Worm (Caenorhabditis elegans) whole organism, L1 larva: ENCODE data around the gene F22B3.10.
"Not testable (repeated sequence)": the region's sequence is repeated elsewhere in the genome, so short reads cannot be mapped to it uniquely, and the experiment has no call there.

Experiments used
- alr-1 ChIP-seq: fragments of 200-800 bp; sonication (Bioruptor generic); optimal IDR thresholded peaks from 2 replicates; lab custom pipeline; 2018; ENCODE audit warnings: borderline replicate concordance, mild to moderate bottlenecking, missing genetic modification characterization, missing compliant biosample characterization
- blmp-1 ChIP-seq: fragments of 150-350 bp; optimal IDR thresholded peaks from 2 replicates; lab custom pipeline; 2014; ENCODE audit warnings: missing biosample characterization, missing genetic modification characterization
- ceh-90 ChIP-seq: sonication (generic microtip); optimal IDR thresholded peaks from 2 replicates; lab custom pipeline; 2016; ENCODE audit warnings: missing genetic modification characterization, missing compliant biosample characterization
- ces-1 ChIP-seq: fragments of 150-350 bp; optimal IDR thresholded peaks from 2 replicates; lab custom pipeline; 2014; ENCODE audit warnings: missing biosample characterization, missing genetic modification reagents, missing genetic modification characterization
- dpl-1 ChIP-seq, 3 experiments: fragments of 150-350 bp in 2 of 3; sonication (generic microtip) in 1 of 3; optimal IDR thresholded peaks; 2 replicates each; lab custom pipeline; 2014 to 2017; ENCODE audit warnings: missing biosample characterization in 3 of 3, missing genetic modification characterization in 3 of 3, missing genetic modification reagents in 3 of 3
- efl-1 ChIP-seq, 4 experiments: fragments of 150-350 bp; optimal IDR thresholded peaks in 3 of 4; peaks in 1 of 4; 1 replicate in 1 of 4; 2 replicates in 3 of 4; lab custom pipeline; 2014; ENCODE audit warnings: missing biosample characterization in 2 of 4, missing genetic modification characterization in 2 of 4, missing genetic modification reagents in 2 of 4
- fkh-8 ChIP-seq: sonication (generic microtip); optimal IDR thresholded peaks from 2 replicates; lab custom pipeline; 2016; ENCODE audit warnings: mild to moderate bottlenecking, missing genetic modification characterization, missing compliant biosample characterization
- fos-1 ChIP-seq: fragments of 150-350 bp; optimal IDR thresholded peaks from 2 replicates; lab custom pipeline; 2014; ENCODE audit warnings: missing biosample characterization, missing genetic modification characterization
- lin-13 ChIP-seq: fragments of 150-350 bp; optimal IDR thresholded peaks from 2 replicates; lab custom pipeline; 2014; ENCODE audit warnings: missing biosample characterization, missing genetic modification reagents, missing genetic modification characterization
- lin-14 ChIP-seq: fragments of 200-800 bp; sonication (Bioruptor generic); optimal IDR thresholded peaks from 2 replicates; lab custom pipeline; 2018; ENCODE audit warnings: mild to moderate bottlenecking, missing genetic modification characterization, moderate library complexity, missing compliant biosample characterization
- lin-15B ChIP-seq: fragments of 150-350 bp; sonication (generic microtip); optimal IDR thresholded peaks from 3 replicates; lab custom pipeline; 2014; ENCODE audit warnings: missing biosample characterization, missing genetic modification characterization
- lin-35 ChIP-seq, 2 experiments: fragments of 150-350 bp; optimal IDR thresholded peaks; 2 replicates each; lab custom pipeline; 2014; ENCODE audit warnings: missing biosample characterization in 2 of 2, missing genetic modification characterization in 2 of 2, missing genetic modification reagents in 2 of 2
- lin-39 ChIP-seq: fragments of 150-350 bp; optimal IDR thresholded peaks from 2 replicates; lab custom pipeline; 2014; ENCODE audit warnings: missing biosample characterization, missing genetic modification reagents, missing genetic modification characterization
- lsy-2 ChIP-seq, 2 experiments: fragments of 150-350 bp; optimal IDR thresholded peaks; 2 replicates each; lab custom pipeline; 2014; ENCODE audit warnings: missing biosample characterization in 2 of 2, missing genetic modification characterization in 2 of 2
- mab-9 ChIP-seq: fragments of 200-800 bp; sonication (Bioruptor generic); IDR thresholded peaks from 2 replicates; pipeline ENCODE4 v1.3.6; 2022; ENCODE audit warnings: missing genetic modification reagents, missing genetic modification characterization, missing compliant biosample characterization
- mef-2 ChIP-seq: fragments of 150-350 bp; optimal IDR thresholded peaks from 2 replicates; lab custom pipeline; 2014; ENCODE audit warnings: missing biosample characterization, missing genetic modification characterization
- nhr-11 ChIP-seq: fragments of 150-350 bp; optimal IDR thresholded peaks from 2 replicates; lab custom pipeline; 2014; ENCODE audit warnings: missing biosample characterization, missing genetic modification characterization
- nhr-12 ChIP-seq: sonication (generic microtip); optimal IDR thresholded peaks from 2 replicates; lab custom pipeline; 2017; ENCODE audit warnings: missing biosample characterization, missing genetic modification characterization
- nhr-19 ChIP-seq: fragments of 200-800 bp; sonication (Bioruptor generic); conservative IDR thresholded peaks from 2 replicates; pipeline ENCODE4 v1.3.6; 2022; ENCODE audit warnings: missing genetic modification characterization, missing compliant biosample characterization
- nhr-20 ChIP-seq: sonication (generic microtip); optimal IDR thresholded peaks from 2 replicates; lab custom pipeline; 2016; ENCODE audit warnings: mild to moderate bottlenecking, missing genetic modification characterization, missing compliant biosample characterization
- nhr-47 ChIP-seq: sonication (generic microtip); optimal IDR thresholded peaks from 2 replicates; lab custom pipeline; 2016; ENCODE audit warnings: mild to moderate bottlenecking, missing genetic modification characterization, moderate library complexity, missing compliant biosample characterization
- nhr-77 ChIP-seq: fragments of 150-350 bp; optimal IDR thresholded peaks from 2 replicates; lab custom pipeline; 2014; ENCODE audit warnings: missing biosample characterization, missing genetic modification characterization
- nhr-85 ChIP-seq: sonication (generic microtip); peaks from one replicate; lab custom pipeline; 2016; ENCODE audit warnings: missing genetic modification characterization, inconsistent platforms, missing compliant biosample characterization
- pag-3 ChIP-seq: sonication (generic microtip); optimal IDR thresholded peaks from 2 replicates; lab custom pipeline; 2017; ENCODE audit warnings: missing genetic modification characterization, mild to moderate bottlenecking, missing compliant biosample characterization, antibody characterized with exemption, borderline replicate concordance; ENCODE audit not compliant: insufficient read depth
- snu-23 ChIP-seq: sonication (generic microtip); optimal IDR thresholded peaks from 2 replicates; lab custom pipeline; 2016; ENCODE audit warnings: missing genetic modification characterization, missing compliant biosample characterization
- sox-4 ChIP-seq: sonication (generic microtip); optimal IDR thresholded peaks from 2 replicates; lab custom pipeline; 2016; ENCODE audit warnings: missing genetic modification characterization, missing compliant biosample characterization
- swsn-7 ChIP-seq: sonication (generic microtip); optimal IDR thresholded peaks from 2 replicates; lab custom pipeline; 2016; ENCODE audit warnings: missing genetic modification characterization, missing compliant biosample characterization
- tbx-2 ChIP-seq: sonication (generic microtip); optimal IDR thresholded peaks from 2 replicates; lab custom pipeline; 2016; ENCODE audit warnings: missing genetic modification characterization, missing compliant biosample characterization
- tlp-1 ChIP-seq: fragments of 150-350 bp; optimal IDR thresholded peaks from 2 replicates; lab custom pipeline; 2014; ENCODE audit warnings: missing biosample characterization, missing genetic modification characterization
- unc-130 ChIP-seq: fragments of 150-350 bp; optimal IDR thresholded peaks from 2 replicates; lab custom pipeline; 2017; ENCODE audit warnings: missing biosample characterization, missing genetic modification characterization, inconsistent platforms
- unc-62 ChIP-seq: fragments of 150-350 bp; optimal IDR thresholded peaks from 2 replicates; lab custom pipeline; 2014; ENCODE audit warnings: missing biosample characterization, missing genetic modification reagents, missing genetic modification characterization
- xbp-1 ChIP-seq: sonication (generic microtip); optimal IDR thresholded peaks from 2 replicates; lab custom pipeline; 2016; ENCODE audit warnings: missing genetic modification characterization, missing compliant biosample characterization
- ztf-11 ChIP-seq, 2 experiments: sonication (generic microtip); optimal IDR thresholded peaks; 2 replicates each; lab custom pipeline; 2016 to 2017; ENCODE audit warnings: missing genetic modification characterization in 2 of 2, missing biosample characterization in 1 of 2, missing compliant biosample characterization in 1 of 2
- ztf-4 ChIP-seq: fragments of 150-350 bp; optimal IDR thresholded peaks from 2 replicates; lab custom pipeline; 2014; ENCODE audit warnings: missing biosample characterization, missing genetic modification characterization

F22B3.10 gene

ce11 chrIV:11416724-11417123, 1.9 kb upstream of the F22B3.10 start, which contains the start of gene F22B3.5:
Gene F22B3.5 (minus strand): TSS chrIV:11416824.
- not testable (repeated sequence) for TF ChIP-seq lin-15B (tag; lab: Kevin White, UChicago); blmp-1 (tag; lab: Kevin White, UChicago); ztf-11 (tag; optimal IDR thresholded peaks at IDR 0.05; lab: Kevin White, UChicago)

ce11 chrIV:11410084-11410483, 4.7 kb downstream of the F22B3.10 start, which contains the start of gene gfat-2:
Gene gfat-2 (plus strand): TSS chrIV:11410228.
- TF ChIP-seq nhr-77 (tag; lab: Kevin White, UChicago) (no peak), mef-2 (tag; lab: Kevin White, UChicago) (no peak), alr-1 (tag; lab: Kevin White, UChicago) (no peak), nhr-20 (tag; lab: Kevin White, UChicago) (no peak), tlp-1 (tag; lab: Kevin White, UChicago) (no peak), sox-4 (tag; lab: Kevin White, UChicago) (no peak), fkh-8 (no peak), pag-3 (tag; lab: Kevin White, UChicago) (no peak), lin-13 (no peak), fos-1 (tag; lab: Kevin White, UChicago) (no peak), lin-14 (no peak), ces-1 (no peak), nhr-12 (tag; lab: Kevin White, UChicago) (no peak), tbx-2 (tag; lab: Kevin White, UChicago) (no peak), unc-130 (tag; lab: Kevin White, UChicago) (no peak), nhr-85 (tag; lab: Kevin White, UChicago) (no peak), mab-9 (GFP tag; lab: Robert Waterston, UW) (no peak), unc-62 (GFP tag; lab: Kevin White, UChicago) (no peak)

- TF ChIP-seq nhr-85 (tag; lab: Kevin White, UChicago) (peak; percentile 14), nhr-19 (GFP tag; lab: Robert Waterston, UW) (0 out of 2 replicates have a peak, but pooled peaks have one; percentile 18), ztf-11 (tag; optimal IDR thresholded peaks at IDR 0.05; lab: Kevin White, UChicago) (peak in 1 of 2 experiments; percentile 46)
These were observed 7.8 kb downstream of the F22B3.10 start, which contains the start of the genes his-63 and his-64 for ce11 chrIV:11406744-11407690. Gene his-63 (minus strand): TSS chrIV:11406861. Gene his-64 (plus strand): TSS chrIV:11407116.

- TF ChIP-seq efl-1 (optimal IDR thresholded peaks at IDR 0.05; lab: Kevin White, UChicago): not testable (repeated sequence)
- TF ChIP-seq efl-1 (GFP tag; optimal IDR thresholded peaks at IDR 0.05 in 1 of 2; lab: Kevin White, UChicago): peak in 1 of 2 experiments; percentile 21
These were observed 8.7 kb downstream of the F22B3.10 start for ce11 chrIV:11406127-11406526.

- TF ChIP-seq lin-35 (GFP tag; optimal IDR thresholded peaks at IDR 0.05; lab: Kevin White, UChicago) (no peak), nhr-47 (tag; lab: Kevin White, UChicago) (no peak), xbp-1 (no peak)
These were observed 11.4 kb downstream of the F22B3.10 start, which contains the start of the genes memi-3 and cyp-31A2 for ce11 chrIV:11403288-11403991. Gene memi-3 (minus strand): TSS chrIV:11403338. Gene cyp-31A2 (plus strand): TSS chrIV:11403961.

ce11 chrIV:11401482-11401881, 13.3 kb downstream of the F22B3.10 start:
- TF ChIP-seq swsn-7 (tag; lab: Kevin White, UChicago): no peak
- no peak for TF ChIP-seq lin-35 (GFP tag; optimal IDR thresholded peaks at IDR 0.05; lab: Kevin White, UChicago)
- no peak for TF ChIP-seq snu-23 (GFP tag; lab: Kevin White, UChicago)
- no peak for TF ChIP-seq nhr-11
- TF ChIP-seq dpl-1 (GFP tag; optimal IDR thresholded peaks at IDR 0.05; lab: Kevin White, UChicago): no peak
- no peak for TF ChIP-seq nhr-19 (GFP tag; lab: Robert Waterston, UW)
- TF ChIP-seq ceh-90 (tag; lab: Kevin White, UChicago): no peak
- no peak for TF ChIP-seq lsy-2 (tag; optimal IDR thresholded peaks at IDR 0.05; lab: Kevin White, UChicago)
- no peak for TF ChIP-seq ztf-4 (tag; lab: Kevin White, UChicago)
- TF ChIP-seq lin-39 (tag; lab: Kevin White, UChicago): no peak
- TF ChIP-seq, all 84 proteins: peak for 0
